Comparison of ENCODE assay signal across 4 fruit fly cellular contexts in genomic region chr3R:23067209-23067826, dm6.
TF ChIP-seq lines count a peak whose summit lies in the region.

Gene CG17111, minus strand, starts transcription at chr3R:23067259.

- TF ChIP-seq CTCF in whole organism, embryonic (GFP tag; optimal IDR thresholded peaks at IDR 0.05; lab: Kevin White, UChicago) = no peak

TF ChIP-seq in whole organism, adult, 20 proteins besides CTCF, POLR2A, EP300 and RAD21:
- peak; percentile 69 for TF ChIP-seq kay (GFP tag; lab: Kevin White, UChicago; ENCODE audit: borderline replicate concordance)
- TF ChIP-seq CG7101 (tag; optimal IDR thresholded peaks at IDR 0.05; lab: Kevin White, UChicago) = peak; percentile 54
- TF ChIP-seq CG14711 (tag; optimal IDR thresholded peaks at IDR 0.05; lab: Kevin White, UChicago) = peak; percentile 3
- TF ChIP-seq CG12768 (GFP tag; optimal IDR thresholded peaks at IDR 0.05; lab: Kevin White, UChicago) = peak; percentile 71
- TF ChIP-seq CG11617 (GFP tag; optimal IDR thresholded peaks at IDR 0.05; lab: Kevin White, UChicago) = peak; percentile 76
- peak; percentile 59 for TF ChIP-seq CG33017 (tag; optimal IDR thresholded peaks at IDR 0.05; lab: Kevin White, UChicago)
- peak; percentile 39 for TF ChIP-seq tj (GFP tag; optimal IDR thresholded peaks at IDR 0.05; lab: Kevin White, UChicago)
- no peak for TF ChIP-seq Mnt (GFP tag; optimal IDR thresholded peaks at IDR 0.05; lab: Kevin White, UChicago)
- TF ChIP-seq cnc (optimal IDR thresholded peaks at IDR 0.05; lab: Kevin White, UChicago) = peak in 1 of 2 experiments; percentile 77
- TF ChIP-seq CG5204 (GFP tag; optimal IDR thresholded peaks at IDR 0.05; lab: Kevin White, UChicago) = peak; percentile 74
- TF ChIP-seq toe (GFP tag; optimal IDR thresholded peaks at IDR 0.05; lab: Kevin White, UChicago) = peak; percentile 63
- no peak for TF ChIP-seq cic (GFP tag; optimal IDR thresholded peaks at IDR 0.05; lab: Kevin White, UChicago)
- no peak for TF ChIP-seq ovo (GFP tag; optimal IDR thresholded peaks at IDR 0.05; lab: Kevin White, UChicago)
- no peak for TF ChIP-seq CG1620 (GFP tag; optimal IDR thresholded peaks at IDR 0.05; lab: Kevin White, UChicago)
- TF ChIP-seq Clk (GFP tag; optimal IDR thresholded peaks at IDR 0.05; lab: Kevin White, UChicago) = peak; percentile 60
- TF ChIP-seq Crg-1 (GFP tag; optimal IDR thresholded peaks at IDR 0.05; lab: Kevin White, UChicago) = no peak
- TF ChIP-seq bab1 (GFP tag; optimal IDR thresholded peaks at IDR 0.05; lab: Kevin White, UChicago) = no peak
- TF ChIP-seq CG7045 (GFP tag; optimal IDR thresholded peaks at IDR 0.05; lab: Kevin White, UChicago) = peak; percentile 76
- TF ChIP-seq pad (GFP tag; optimal IDR thresholded peaks at IDR 0.05; lab: Kevin White, UChicago) = peak; percentile 30
- TF ChIP-seq Hr96 (GFP tag; optimal IDR thresholded peaks at IDR 0.05; lab: Kevin White, UChicago) = peak; percentile 25
TF ChIP-seq in whole organism, adult: peak in this region for 14.

TF ChIP-seq in whole organism, embryonic, 481 proteins besides CTCF, POLR2A, EP300 and RAD21 (continues in another document):
- TF ChIP-seq CG3847 (GFP tag; IDR thresholded peaks at IDR 0.05; lab: Robert Waterston, UW) (no peak), nom (GFP tag; optimal IDR thresholded peaks at IDR 0.05; lab: Kevin White, UChicago) (no peak), D (optimal IDR thresholded peaks at IDR 0.05; lab: Kevin White, UChicago) (no peak), D (GFP tag; optimal IDR thresholded peaks at IDR 0.05; lab: Kevin White, UChicago) (peak; percentile 27), schlank (tag; optimal IDR thresholded peaks at IDR 0.05; lab: Kevin White, UChicago) (no peak), CG1602 (GFP tag; optimal IDR thresholded peaks at IDR 0.05; lab: Kevin White, UChicago) (peak; percentile 28), tap (tag; optimal IDR thresholded peaks at IDR 0.05; lab: Kevin White, UChicago) (peak; percentile 4), CG18619 (GFP tag; optimal IDR thresholded peaks at IDR 0.05; lab: Kevin White, UChicago) (peak; percentile 35), slbo (GFP tag; IDR thresholded peaks at IDR 0.05; lab: Robert Waterston, UW) (0 out of 2 replicates have a peak, but pooled peaks have one; percentile 11), CG10209 (GFP tag; optimal IDR thresholded peaks at IDR 0.05; lab: Kevin White, UChicago) (peak; percentile 36), Kr (GFP tag; optimal IDR thresholded peaks at IDR 0.05; lab: Kevin White, UChicago) (no peak), CG10654 (GFP tag; optimal IDR thresholded peaks at IDR 0.05; lab: Kevin White, UChicago) (peak; percentile 12), CG17385 (GFP tag; optimal IDR thresholded peaks at IDR 0.05; lab: Kevin White, UChicago) (peak; percentile 15), CG6813 (GFP tag; optimal IDR thresholded peaks at IDR 0.05; lab: Kevin White, UChicago) (no peak), yki (optimal IDR thresholded peaks at IDR 0.05; lab: Kevin White, UChicago) (no peak), Hr39 (optimal IDR thresholded peaks at IDR 0.05; lab: Kevin White, UChicago) (no peak), bcd (GFP tag; optimal IDR thresholded peaks at IDR 0.05; lab: Kevin White, UChicago) (peak; percentile 39), tna (GFP tag; IDR thresholded peaks at IDR 0.05; lab: Robert Waterston, UW; ENCODE audit: partially characterized antibody) (no peak), dmrt11E (tag; optimal IDR thresholded peaks at IDR 0.05; lab: Kevin White, UChicago) (no peak), hbn (GFP tag; IDR thresholded peaks at IDR 0.05; lab: Robert Waterston, UW; ENCODE audit: partially characterized antibody) (no peak), gsb (GFP tag; IDR thresholded peaks at IDR 0.05; lab: Robert Waterston, UW) (no peak), mirr (GFP tag; optimal IDR thresholded peaks at IDR 0.05; lab: Kevin White, UChicago) (no peak), CG10321 (GFP tag; IDR thresholded peaks at IDR 0.05; lab: Robert Waterston, UW) (no peak), Xrp1 (GFP tag; IDR thresholded peaks at IDR 0.05; lab: Robert Waterston, UW) (no peak), Meics (GFP tag; optimal IDR thresholded peaks at IDR 0.05; lab: Kevin White, UChicago) (peak; percentile 36)

TF ChIP-seq in whole organism, prepupa, 60 proteins besides CTCF, POLR2A, EP300 and RAD21:
- TF ChIP-seq CG32006 (GFP tag; optimal IDR thresholded peaks at IDR 0.05; lab: Kevin White, UChicago) = peak; percentile 49
- peak; percentile 25 for TF ChIP-seq Hr4 (GFP tag; optimal IDR thresholded peaks at IDR 0.05; lab: Kevin White, UChicago)
- TF ChIP-seq achi (GFP tag; optimal IDR thresholded peaks at IDR 0.05; lab: Kevin White, UChicago) = peak; percentile 13
- peak; percentile 7 for TF ChIP-seq CG10631 (GFP tag; optimal IDR thresholded peaks at IDR 0.05; lab: Kevin White, UChicago)
- TF ChIP-seq OdsH (GFP tag; optimal IDR thresholded peaks at IDR 0.05; lab: Kevin White, UChicago) = peak; percentile 20
- TF ChIP-seq Met (GFP tag; optimal IDR thresholded peaks at IDR 0.05; lab: Kevin White, UChicago) = peak; percentile 13
- TF ChIP-seq svp (GFP tag; lab: Kevin White, UChicago) = peak; percentile 46
- no peak for TF ChIP-seq fkh (GFP tag; optimal IDR thresholded peaks at IDR 0.05; lab: Kevin White, UChicago)
- TF ChIP-seq CG31627 (GFP tag; optimal IDR thresholded peaks at IDR 0.05; lab: Kevin White, UChicago) = no peak
- no peak for TF ChIP-seq Hr38 (GFP tag; optimal IDR thresholded peaks at IDR 0.05; lab: Kevin White, UChicago)
- TF ChIP-seq Smox (GFP tag; optimal IDR thresholded peaks at IDR 0.05; lab: Kevin White, UChicago) = peak; percentile 4
- TF ChIP-seq dac (GFP tag; optimal IDR thresholded peaks at IDR 0.05; lab: Kevin White, UChicago) = no peak

TF ChIP-seq in whole organism, wandering third instar larva, 38 proteins besides CTCF, POLR2A, EP300 and RAD21:
- peak in 1 of 2 experiments; percentile 19 for TF ChIP-seq foxo (GFP tag; optimal IDR thresholded peaks at IDR 0.05; lab: Kevin White, UChicago)
- no peak for TF ChIP-seq Dfd (GFP tag; optimal IDR thresholded peaks at IDR 0.05; lab: Kevin White, UChicago)
- TF ChIP-seq fru (GFP tag; optimal IDR thresholded peaks at IDR 0.05; lab: Kevin White, UChicago) = peak; percentile 8
- TF ChIP-seq jim (GFP tag; optimal IDR thresholded peaks at IDR 0.05; lab: Kevin White, UChicago) = no peak
- TF ChIP-seq h (GFP tag; optimal IDR thresholded peaks at IDR 0.05; lab: Kevin White, UChicago) = peak; percentile 43
- peak; percentile 2 for TF ChIP-seq rgr (GFP tag; optimal IDR thresholded peaks at IDR 0.05; lab: Kevin White, UChicago)
- peak; percentile 29 for TF ChIP-seq sv (GFP tag; optimal IDR thresholded peaks at IDR 0.05; lab: Kevin White, UChicago)
- TF ChIP-seq OdsH (GFP tag; optimal IDR thresholded peaks at IDR 0.05; lab: Kevin White, UChicago) = peak; percentile 3
- TF ChIP-seq GATAd (GFP tag; optimal IDR thresholded peaks at IDR 0.05; lab: Kevin White, UChicago) = no peak
- peak; percentile 35 for TF ChIP-seq HLH106 (tag; optimal IDR thresholded peaks at IDR 0.05; lab: Kevin White, UChicago)
